Worm (Caenorhabditis elegans) whole organism, early embryonic: ENCODE results near the gene D2024.18.

Experiments
- B0310.2 ChIP-seq: sonication (generic microtip); optimal IDR thresholded peaks from 2 replicates; lab custom pipeline; 2016; ENCODE audit warnings: mild to moderate bottlenecking, missing genetic modification characterization, missing compliant biosample characterization
- F13C5.2 ChIP-seq: sonication (generic microtip); optimal IDR thresholded peaks from 2 replicates; lab custom pipeline; 2017; ENCODE audit warnings: mild to moderate bottlenecking, missing genetic modification characterization, inconsistent platforms, missing compliant biosample characterization
- aly-1 ChIP-seq: sonication (generic microtip); optimal IDR thresholded peaks from 2 replicates; lab custom pipeline; 2016; ENCODE audit warnings: missing genetic modification characterization, missing compliant biosample characterization
- ama-1 ChIP-seq: fragments of 150-350 bp; optimal IDR thresholded peaks from 2 replicates; lab custom pipeline; 2014
- ceh-13 ChIP-seq: fragments of 200-800 bp; sonication (Bioruptor generic); optimal IDR thresholded peaks from 2 replicates; lab custom pipeline; 2018; ENCODE audit warnings: mild to moderate bottlenecking, missing genetic modification characterization, missing compliant biosample characterization
- ceh-36 ChIP-seq: sonication (generic microtip); optimal IDR thresholded peaks from 2 replicates; lab custom pipeline; 2016; ENCODE audit warnings: missing genetic modification characterization, inconsistent platforms, missing compliant biosample characterization
- ets-7 ChIP-seq: sonication (generic microtip); optimal IDR thresholded peaks from 2 replicates; lab custom pipeline; 2016; ENCODE audit warnings: missing genotype, missing genetic modification characterization, missing compliant biosample characterization
- flt-1 ChIP-seq: fragments of 200-800 bp; sonication (Bioruptor generic); IDR thresholded peaks from 2 replicates; pipeline ENCODE4 v1.3.6; 2022; ENCODE audit warnings: missing genetic modification characterization, missing compliant biosample characterization
- hmbx-1 ChIP-seq: sonication (generic microtip); optimal IDR thresholded peaks from 2 replicates; lab custom pipeline; 2016; ENCODE audit warnings: mild to moderate bottlenecking, missing genetic modification characterization, missing compliant biosample characterization
- hmg-4 ChIP-seq: fragments of 200-800 bp; sonication (Bioruptor generic); optimal IDR thresholded peaks from 2 replicates; lab custom pipeline; 2018; ENCODE audit warnings: mild to moderate bottlenecking, missing genetic modification characterization, missing compliant biosample characterization
- hnd-1 ChIP-seq: sonication (generic microtip); optimal IDR thresholded peaks from 2 replicates; lab custom pipeline; 2016; ENCODE audit warnings: missing genetic modification characterization, missing compliant biosample characterization
- pes-1 ChIP-seq: fragments of 200-800 bp; sonication (Bioruptor generic); IDR thresholded peaks from 2 replicates; pipeline ENCODE4 v1.3.6; 2022; ENCODE audit warnings: missing genetic modification reagents, missing genetic modification characterization, missing compliant biosample characterization
- scrt-1 ChIP-seq: fragments of 200-800 bp; sonication (Bioruptor generic); IDR thresholded peaks from 2 replicates; pipeline ENCODE4 v1.3.6; 2022; ENCODE audit warnings: missing genetic modification characterization, missing compliant biosample characterization
- sea-1 ChIP-seq: fragments of 200-800 bp; sonication (Bioruptor generic); conservative IDR thresholded peaks from 2 replicates; pipeline ENCODE4 v1.3.6; 2022; ENCODE audit warnings: missing genetic modification characterization, missing compliant biosample characterization
- tbx-11 ChIP-seq: fragments of 200-800 bp; sonication (Bioruptor generic); IDR thresholded peaks from 2 replicates; pipeline ENCODE4 v1.3.6; 2022; ENCODE audit warnings: missing genetic modification characterization, missing compliant biosample characterization
- tbx-37 ChIP-seq: fragments of 200-800 bp; sonication (Bioruptor generic); conservative IDR thresholded peaks from 2 replicates; pipeline ENCODE4 v1.3.6; 2022; ENCODE audit warnings: missing genetic modification reagents, missing genetic modification characterization, missing compliant biosample characterization
- tra-4 ChIP-seq: sonication (generic microtip); optimal IDR thresholded peaks from 2 replicates; lab custom pipeline; 2017; ENCODE audit warnings: missing genetic modification characterization, missing compliant biosample characterization

Gene D2024.18

DNA sequence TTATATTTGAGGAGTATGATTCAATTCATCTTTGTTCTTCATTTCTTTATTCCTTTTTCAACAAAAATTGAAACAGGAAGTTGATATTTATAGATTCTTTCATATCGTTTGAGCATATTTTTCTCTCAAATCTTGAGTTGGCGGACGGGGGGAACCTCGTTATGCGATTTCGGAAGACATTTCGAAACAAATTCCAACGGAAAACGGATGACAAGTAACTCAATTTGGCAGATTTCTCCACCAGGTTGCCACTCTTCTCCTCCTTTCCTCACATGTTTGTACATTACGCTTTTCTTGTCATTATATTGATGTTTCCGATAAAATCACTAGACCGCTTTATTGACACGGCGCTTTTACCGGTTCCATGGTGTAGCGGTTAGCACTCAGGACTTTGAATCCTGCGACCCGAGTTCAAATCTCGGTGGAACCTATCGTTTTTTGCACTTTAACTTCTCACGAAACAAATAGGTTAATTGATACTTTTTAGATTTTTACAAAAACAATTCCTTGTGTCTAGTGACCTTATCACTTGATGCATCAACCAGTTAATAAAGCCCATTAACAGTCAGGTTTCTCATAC, 24.8 kb downstream of the D2024.18 start:
- TF ChIP-seq sea-1 (GFP tag; lab: Robert Waterston, UW), result no peak
- TF ChIP-seq hmg-4 (GFP tag; lab: Kevin White, UChicago), result no peak
- no peak for TF ChIP-seq ceh-36 (tag; lab: Kevin White, UChicago)
- TF ChIP-seq F13C5.2 (tag; lab: Kevin White, UChicago), result no peak
- TF ChIP-seq tbx-11 (GFP tag; lab: Robert Waterston, UW), result no peak
- TF ChIP-seq ama-1 (lab: Kevin White, UChicago), result no peak
- TF ChIP-seq pes-1 (GFP tag; lab: Robert Waterston, UW), result no peak

DNA sequence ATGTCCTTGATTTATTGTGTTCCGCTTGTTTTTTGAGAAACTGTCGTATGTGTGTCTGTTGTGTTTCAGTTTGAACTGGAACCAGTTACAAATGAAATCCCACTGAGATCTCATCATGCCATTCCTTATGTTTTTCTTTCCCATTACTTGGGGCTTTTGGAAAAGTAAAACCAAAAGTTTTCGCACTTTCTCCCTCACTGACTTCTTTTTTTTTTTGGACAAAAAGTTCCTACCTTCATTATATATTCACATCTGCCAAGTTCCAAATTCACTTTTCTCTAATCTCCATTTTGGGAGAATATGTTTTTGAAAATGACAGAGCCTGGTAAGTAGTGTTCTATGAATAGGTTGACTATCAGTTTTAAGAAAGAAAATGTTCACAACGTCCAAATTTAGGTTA, 26.4 kb downstream of the D2024.18 start, which contains the start of gene C06E4.2:
Gene C06E4.2 (plus strand): TSS at position 301 of the 400 bp plus-strand sequence.
- TF ChIP-seq F13C5.2 (tag; lab: Kevin White, UChicago) (no peak), tra-4 (no peak), ets-7 (tag; lab: Kevin White, UChicago) (no peak), B0310.2 (no peak), ama-1 (lab: Kevin White, UChicago) (no peak), hnd-1 (tag; lab: Kevin White, UChicago) (no peak), tbx-37 (GFP tag; lab: Robert Waterston, UW) (no peak)

DNA sequence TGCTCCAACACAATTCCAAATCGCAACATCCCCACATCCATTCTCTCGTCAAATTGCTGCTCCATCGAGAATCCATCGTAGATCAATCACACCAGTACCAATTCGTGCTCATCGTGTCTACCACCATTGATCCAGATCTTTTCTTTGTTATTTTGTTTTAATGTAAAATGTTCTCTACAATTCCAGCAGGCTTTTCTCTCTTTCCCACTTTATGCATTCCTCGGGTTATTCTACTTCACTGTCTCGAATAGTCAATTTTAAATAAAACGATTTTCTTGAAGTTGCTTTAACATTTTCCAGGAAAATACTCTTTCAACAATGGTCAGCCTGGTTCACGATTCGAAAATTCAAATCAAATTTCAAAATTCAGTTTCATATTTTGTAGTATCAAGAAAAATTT, 32.7 kb downstream of the D2024.18 start, which contains the start of gene C06E4.1:
Gene C06E4.1 (plus strand): TSS at position 301 of the 400 bp plus-strand sequence.
- TF ChIP-seq ceh-13 (GFP tag; lab: Kevin White, UChicago), result no peak
- TF ChIP-seq tbx-37 (GFP tag; lab: Robert Waterston, UW), result no peak
- TF ChIP-seq tra-4, result no peak
- TF ChIP-seq hnd-1 (tag; lab: Kevin White, UChicago), result no peak

DNA sequence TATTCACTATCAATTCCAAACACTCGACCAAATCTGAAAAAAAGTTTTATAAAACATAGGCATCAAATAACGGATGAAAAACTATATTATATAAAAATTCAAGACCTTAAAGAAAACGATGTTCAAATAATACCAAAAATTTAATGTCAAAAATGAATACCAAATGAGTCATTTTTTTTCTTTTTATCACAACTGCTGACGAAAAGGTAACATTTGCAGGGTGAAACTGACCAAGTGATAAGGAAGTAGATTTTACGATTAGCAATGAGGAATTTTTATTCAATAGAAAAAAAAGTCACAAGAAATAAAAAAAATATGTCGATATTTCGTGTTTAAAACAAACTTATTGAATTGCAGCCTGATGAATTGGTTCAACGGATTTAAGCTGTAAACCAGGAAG, 35.6 kb downstream of the D2024.18 start, which contains the start of gene C06E4.8:
Gene C06E4.8 (minus strand): TSS at position 37 of the 400 bp plus-strand sequence.
- TF ChIP-seq B0310.2 (no peak), ets-7 (tag; lab: Kevin White, UChicago) (no peak), aly-1 (tag; lab: Kevin White, UChicago) (no peak), scrt-1 (GFP tag; lab: Robert Waterston, UW) (no peak), sea-1 (GFP tag; lab: Robert Waterston, UW) (no peak), ama-1 (lab: Kevin White, UChicago) (no peak), tbx-11 (GFP tag; lab: Robert Waterston, UW) (no peak), tbx-37 (GFP tag; lab: Robert Waterston, UW) (no peak), hmg-4 (GFP tag; lab: Kevin White, UChicago) (no peak), ceh-36 (tag; lab: Kevin White, UChicago) (no peak), hmbx-1 (tag; lab: Kevin White, UChicago) (no peak), ceh-13 (GFP tag; lab: Kevin White, UChicago) (no peak), tra-4 (no peak), pes-1 (GFP tag; lab: Robert Waterston, UW) (no peak), F13C5.2 (tag; lab: Kevin White, UChicago) (no peak), hnd-1 (tag; lab: Kevin White, UChicago) (no peak), flt-1 (no peak)

DNA sequence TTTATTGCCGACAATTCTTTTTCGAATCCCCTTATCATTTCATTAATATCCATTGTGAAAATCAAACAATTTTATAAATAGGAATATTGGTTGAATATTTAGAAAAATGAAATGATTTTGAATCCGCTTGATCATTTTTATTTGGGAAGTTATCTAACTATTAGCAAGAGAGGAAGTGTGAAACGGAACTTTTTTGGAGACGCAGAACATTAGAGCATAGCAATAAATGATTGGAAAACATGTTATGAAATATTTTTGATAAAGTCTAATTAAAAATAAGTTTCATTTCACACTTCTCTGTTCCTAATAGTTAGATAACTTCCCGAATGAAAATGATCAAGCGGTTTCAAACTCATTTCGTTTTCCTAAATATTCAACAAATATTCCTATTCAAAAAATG, 37.2 kb downstream of the D2024.18 start, which contains the start of gene F42C5.3:
Gene F42C5.3 (minus strand): TSS at position 101 of the 400 bp plus-strand sequence.
- TF ChIP-seq pes-1 (GFP tag; lab: Robert Waterston, UW), result no peak
- TF ChIP-seq ets-7 (tag; lab: Kevin White, UChicago), result no peak
- TF ChIP-seq ama-1 (lab: Kevin White, UChicago), result no peak
- TF ChIP-seq scrt-1 (GFP tag; lab: Robert Waterston, UW), result no peak
- no peak for TF ChIP-seq tbx-11 (GFP tag; lab: Robert Waterston, UW)
- no peak for TF ChIP-seq hmbx-1 (tag; lab: Kevin White, UChicago)
- no peak for TF ChIP-seq F13C5.2 (tag; lab: Kevin White, UChicago)
- TF ChIP-seq tra-4, result no peak
- TF ChIP-seq B0310.2, result no peak
- no peak for TF ChIP-seq aly-1 (tag; lab: Kevin White, UChicago)
- no peak for TF ChIP-seq sea-1 (GFP tag; lab: Robert Waterston, UW)
- TF ChIP-seq ceh-36 (tag; lab: Kevin White, UChicago), result no peak
- no peak for TF ChIP-seq hmg-4 (GFP tag; lab: Kevin White, UChicago)
- TF ChIP-seq flt-1, result no peak

DNA sequence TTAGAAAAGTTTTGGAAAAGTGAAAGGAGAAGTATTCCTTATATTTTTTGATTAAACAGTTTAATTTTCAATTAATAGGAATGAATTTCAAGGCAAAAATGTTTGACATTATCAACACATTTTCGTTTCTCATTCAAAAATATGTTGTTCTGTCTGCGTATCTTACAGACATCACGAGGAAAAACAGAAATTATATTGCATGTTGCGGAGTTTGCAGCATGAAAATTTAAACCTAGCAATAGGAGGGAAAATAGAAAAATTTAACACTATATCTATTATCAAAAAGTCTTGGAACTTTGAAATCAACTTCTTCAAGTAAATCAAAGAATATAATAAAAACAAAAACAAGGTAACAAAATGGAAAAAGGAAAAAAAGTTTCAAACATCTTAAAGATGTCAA, 40.8 kb downstream of the D2024.18 start:
- TF ChIP-seq F13C5.2 (tag; lab: Kevin White, UChicago) (no peak), hmbx-1 (tag; lab: Kevin White, UChicago) (no peak), tbx-37 (GFP tag; lab: Robert Waterston, UW) (no peak)

DNA sequence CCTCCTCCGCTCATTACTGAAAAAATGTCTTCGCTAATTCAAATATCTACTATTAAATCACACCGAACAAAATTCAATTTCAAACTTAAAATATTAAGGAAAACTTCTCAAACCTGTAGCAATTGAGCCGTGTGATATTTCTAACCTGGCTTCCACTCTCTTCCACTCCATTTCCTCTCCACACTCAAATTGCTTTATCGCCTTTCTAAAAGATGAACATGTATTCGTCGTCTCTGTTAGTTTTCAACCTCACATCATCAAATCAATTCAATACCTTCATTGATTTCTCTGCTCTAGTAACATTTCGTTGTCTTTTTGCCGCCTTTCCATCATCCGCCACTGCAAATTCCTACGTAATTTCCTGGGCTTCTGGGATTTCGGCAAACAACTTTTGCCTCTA, 41.7 kb downstream of the D2024.18 start, which contains the start of gene F42C5.4:
Gene F42C5.4 (minus strand): TSS at position 171 of the 400 bp plus-strand sequence.
- TF ChIP-seq tbx-37 (GFP tag; lab: Robert Waterston, UW) (no peak), F13C5.2 (tag; lab: Kevin White, UChicago) (no peak), ceh-13 (GFP tag; lab: Kevin White, UChicago) (no peak), flt-1 (no peak), sea-1 (GFP tag; lab: Robert Waterston, UW) (no peak), hnd-1 (tag; lab: Kevin White, UChicago) (no peak), hmbx-1 (tag; lab: Kevin White, UChicago) (no peak), tbx-11 (GFP tag; lab: Robert Waterston, UW) (no peak), ceh-36 (tag; lab: Kevin White, UChicago) (no peak), ets-7 (tag; lab: Kevin White, UChicago) (no peak), scrt-1 (GFP tag; lab: Robert Waterston, UW) (no peak), hmg-4 (GFP tag; lab: Kevin White, UChicago) (no peak)
